Worm (Caenorhabditis elegans): ENCODE measurements around the gene C49H3.12.

C49H3.12 gene

DNA sequence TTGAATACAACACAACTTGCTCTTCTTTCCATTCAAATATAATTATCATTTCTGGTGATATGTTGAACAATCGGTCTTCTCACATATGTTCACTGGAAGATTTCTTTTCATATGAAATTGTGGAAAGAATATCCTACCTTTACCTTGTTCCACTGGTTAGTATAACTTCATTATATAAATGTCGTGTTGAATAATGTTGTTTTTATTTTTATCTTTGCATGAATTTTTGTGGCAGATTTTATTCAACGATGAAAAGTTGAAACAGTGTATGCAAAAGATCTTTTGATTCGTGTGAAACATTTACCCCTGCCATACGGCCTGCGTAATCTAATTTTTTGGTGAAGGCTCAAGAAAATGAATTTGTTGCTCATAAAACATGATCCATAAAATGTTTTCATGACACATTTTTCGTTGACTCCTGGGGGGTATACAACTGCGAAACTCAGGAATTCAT is 34.8 kb upstream of the C49H3.12 start (continued):
- TF ChIP-seq F57A8.1 (GFP tag; optimal IDR thresholded peaks at IDR 0.05) = no peak
- TF ChIP-seq snpc-1.3 (tag; optimal IDR thresholded peaks at IDR 0.05; ENCODE audit: insufficient read depth) = no peak
- no peak for TF ChIP-seq lsy-27 (tag; optimal IDR thresholded peaks at IDR 0.05; ENCODE audit: borderline replicate concordance, insufficient read depth)
- peak; percentile 95; the same call in 1 of the 2 replicates for TF ChIP-seq ceh-58 (GFP tag; IDR thresholded peaks at IDR 0.05)
- no peak for TF ChIP-seq F37B4.10 (GFP tag; IDR thresholded peaks at IDR 0.05)
- 0 out of 2 replicates have a peak, but pooled peaks have one; percentile 28 for TF ChIP-seq egl-44 (GFP tag; IDR thresholded peaks at IDR 0.05)
- peak; percentile 65 for TF ChIP-seq F10E7.11 (tag; optimal IDR thresholded peaks at IDR 0.05)
- peak; percentile 86 for TF ChIP-seq ekl-4 (GFP tag; IDR thresholded peaks at IDR 0.05)
- TF ChIP-seq Y79H2A.3 (GFP tag; conservative IDR thresholded peaks at IDR 0.05) = no peak
- TF ChIP-seq gei-17 (GFP tag; optimal IDR thresholded peaks at IDR 0.05) = no peak
- TF ChIP-seq fkh-3 (tag; optimal IDR thresholded peaks at IDR 0.05) = peak; percentile 88
- no peak for TF ChIP-seq lir-1 (GFP tag; conservative IDR thresholded peaks at IDR 0.05)
- peak; percentile 80 for TF ChIP-seq hsf-1 (GFP tag; IDR thresholded peaks at IDR 0.05)
- TF ChIP-seq xnd-1 (tag; optimal IDR thresholded peaks at IDR 0.05) = peak; percentile 53
- TF ChIP-seq K11D2.4 (GFP tag; IDR thresholded peaks at IDR 0.05) = no peak
- TF ChIP-seq F33H1.4 (GFP tag; IDR thresholded peaks at IDR 0.05) = peak; percentile 43
- TF ChIP-seq lin-40 (tag; optimal IDR thresholded peaks at IDR 0.05) = no peak
- TF ChIP-seq Y53G8AR.9 (GFP tag; conservative IDR thresholded peaks at IDR 0.05) = peak; percentile 86
- TF ChIP-seq mcd-1 (GFP tag; IDR thresholded peaks at IDR 0.05) = no peak
- TF ChIP-seq nhr-179 (tag; optimal IDR thresholded peaks at IDR 0.05) = no peak
- peak; percentile 75 for TF ChIP-seq attf-6 (GFP tag; IDR thresholded peaks at IDR 0.05)
- no peak for TF ChIP-seq bed-1 (GFP tag; IDR thresholded peaks at IDR 0.05)
- TF ChIP-seq B0336.3 (GFP tag; IDR thresholded peaks at IDR 0.05) = peak; percentile 94
- 0 out of 2 replicates have a peak, but pooled peaks have one; percentile 11 for TF ChIP-seq rcor-1 (GFP tag; IDR thresholded peaks at IDR 0.05)
- TF ChIP-seq mxl-1 (tag; optimal IDR thresholded peaks at IDR 0.05) = peak; percentile 36
- TF ChIP-seq B0261.1 (tag; optimal IDR thresholded peaks at IDR 0.05) = no peak
- TF ChIP-seq lin-54 (GFP tag; optimal IDR thresholded peaks at IDR 0.05) = peak; percentile 45
- no peak for TF ChIP-seq nhr-120 (GFP tag; IDR thresholded peaks at IDR 0.05)
- peak; percentile 35 for TF ChIP-seq F52B5.7 (tag; optimal IDR thresholded peaks at IDR 0.05)
- TF ChIP-seq madf-8 (GFP tag; conservative IDR thresholded peaks at IDR 0.05) = no peak
- no peak for TF ChIP-seq cebp-2 (GFP tag; IDR thresholded peaks at IDR 0.05)
- TF ChIP-seq cebp-1 (GFP tag; IDR thresholded peaks at IDR 0.05) = no peak
- no peak for TF ChIP-seq cebp-1 (tag; optimal IDR thresholded peaks at IDR 0.05)
- TF ChIP-seq madf-10 (tag; optimal IDR thresholded peaks at IDR 0.05) = no peak
- TF ChIP-seq let-607 (tag; optimal IDR thresholded peaks at IDR 0.05) = no peak
- TF ChIP-seq die-1 (tag; optimal IDR thresholded peaks at IDR 0.05) = no peak
- TF ChIP-seq dpff-1 (tag; optimal IDR thresholded peaks at IDR 0.05) = peak; percentile 79
- no peak for TF ChIP-seq ztf-3 (GFP tag; optimal IDR thresholded peaks at IDR 0.05)
- TF ChIP-seq snpc-4 (GFP tag; optimal IDR thresholded peaks at IDR 0.05) = peak; percentile 11
- TF ChIP-seq snpc-4 (tag; optimal IDR thresholded peaks at IDR 0.05) = peak in 1 of 4 experiments; percentile 47
- 0 out of 2 replicates have a peak, but pooled peaks have one; percentile 5 for TF ChIP-seq dox-1 (GFP tag; IDR thresholded peaks at IDR 0.05)
- TF ChIP-seq attf-5 (GFP tag; optimal IDR thresholded peaks at IDR 0.05) = no peak
- no peak for TF ChIP-seq egrh-3 (GFP tag; IDR thresholded peaks at IDR 0.05)
- TF ChIP-seq hlh-12 (tag; optimal IDR thresholded peaks at IDR 0.05) = no peak
- TF ChIP-seq snpc-3.4 (tag; optimal IDR thresholded peaks at IDR 0.05) = peak; percentile 67
- no peak for TF ChIP-seq efl-1 (GFP tag; optimal IDR thresholded peaks at IDR 0.05)
- no peak for TF ChIP-seq C06A6.2 (GFP tag; conservative IDR thresholded peaks at IDR 0.05)
- no peak for TF ChIP-seq ets-4 (GFP tag; optimal IDR thresholded peaks at IDR 0.05)
- TF ChIP-seq let-526 (GFP tag; IDR thresholded peaks at IDR 0.05) = no peak
